Fruit fly (Drosophila melanogaster): Measurements from ENCODE around the gene Graf.

Gene Graf

dm6 chrX:15712409-15712808, 48.1 kb downstream of the Graf start, which contains the start of gene HUWE1 (continued):
- no peak for TF ChIP-seq crol (GFP tag; IDR thresholded peaks at IDR 0.05)
- no peak for TF ChIP-seq CG10321 (GFP tag; IDR thresholded peaks at IDR 0.05)
- TF ChIP-seq Eip74EF (GFP tag; optimal IDR thresholded peaks at IDR 0.05): no peak
- TF ChIP-seq Xrp1 (GFP tag; IDR thresholded peaks at IDR 0.05): no peak
- TF ChIP-seq Ets65A (GFP tag): no peak
- TF ChIP-seq p53 (GFP tag; optimal IDR thresholded peaks at IDR 0.05): no peak
- TF ChIP-seq CG15696 (tag; optimal IDR thresholded peaks at IDR 0.05): no peak
- TF ChIP-seq CoRest (tag; optimal IDR thresholded peaks at IDR 0.05): no peak
- TF ChIP-seq CG11696 (GFP tag; IDR thresholded peaks at IDR 0.05): no peak
- TF ChIP-seq CG7271 (tag; optimal IDR thresholded peaks at IDR 0.05): no peak
- TF ChIP-seq Pdp1 (GFP tag; optimal IDR thresholded peaks at IDR 0.05): no peak
- TF ChIP-seq crc (GFP tag; optimal IDR thresholded peaks at IDR 0.05): no peak
- no peak for TF ChIP-seq ro (GFP tag; IDR thresholded peaks at IDR 0.05)
- TF ChIP-seq al (GFP tag; IDR thresholded peaks at IDR 0.05): no peak
- no peak for TF ChIP-seq CG12155 (GFP tag; optimal IDR thresholded peaks at IDR 0.05)
- no peak for TF ChIP-seq Lpt (GFP tag; optimal IDR thresholded peaks at IDR 0.05)
- no peak for TF ChIP-seq esg (GFP tag; conservative IDR thresholded peaks at IDR 0.05)
- no peak for TF ChIP-seq kni (GFP tag; optimal IDR thresholded peaks at IDR 0.05)
- TF ChIP-seq gro (GFP tag; optimal IDR thresholded peaks at IDR 0.05): peak; percentile 28
- no peak for TF ChIP-seq H15 (GFP tag; IDR thresholded peaks at IDR 0.05)
- no peak for TF ChIP-seq scrt (GFP tag; optimal IDR thresholded peaks at IDR 0.05)
- no peak for TF ChIP-seq H2.0 (GFP tag; IDR thresholded peaks at IDR 0.05)
- TF ChIP-seq Adf1 (GFP tag; IDR thresholded peaks at IDR 0.05): no peak
- TF ChIP-seq CG18476 (GFP tag; optimal IDR thresholded peaks at IDR 0.05): no peak
- no peak for TF ChIP-seq kah (GFP tag; optimal IDR thresholded peaks at IDR 0.05)
- TF ChIP-seq tgo (GFP tag; IDR thresholded peaks at IDR 0.05): no peak
- TF ChIP-seq btn (GFP tag; optimal IDR thresholded peaks at IDR 0.05): no peak
- no peak for TF ChIP-seq dati (GFP tag; IDR thresholded peaks at IDR 0.05)
- no peak for TF ChIP-seq fd3F (GFP tag; optimal IDR thresholded peaks at IDR 0.05)
- no peak for TF ChIP-seq ranshi (GFP tag; IDR thresholded peaks at IDR 0.05)
- peak; percentile 85 for TF ChIP-seq CG34224 (GFP tag; IDR thresholded peaks at IDR 0.05; ENCODE audit: partially characterized antibody)
- TF ChIP-seq CG7786 (GFP tag; optimal IDR thresholded peaks at IDR 0.05): peak; percentile 14
- no peak for TF ChIP-seq CG13424 (tag; optimal IDR thresholded peaks at IDR 0.05)
- TF ChIP-seq sc (optimal IDR thresholded peaks at IDR 0.05): no peak
- TF ChIP-seq sc (GFP tag; optimal IDR thresholded peaks at IDR 0.05): no peak
- TF ChIP-seq CG8359 (GFP tag; optimal IDR thresholded peaks at IDR 0.05; ENCODE audit: borderline replicate concordance): no peak
- TF ChIP-seq Dek (tag; optimal IDR thresholded peaks at IDR 0.05): no peak
- no peak for TF ChIP-seq Nf-YC (tag; optimal IDR thresholded peaks at IDR 0.05)
- TF ChIP-seq CG17829 (tag; optimal IDR thresholded peaks at IDR 0.05): peak; percentile 45
- TF ChIP-seq eve (GFP tag; optimal IDR thresholded peaks at IDR 0.05): no peak
- TF ChIP-seq CG11093 (GFP tag; IDR thresholded peaks at IDR 0.05): no peak
- no peak for TF ChIP-seq CG31441 (GFP tag; IDR thresholded peaks at IDR 0.05)
- no peak for TF ChIP-seq az2 (GFP tag; optimal IDR thresholded peaks at IDR 0.05)
- TF ChIP-seq CG13894 (tag; optimal IDR thresholded peaks at IDR 0.05): no peak
- peak; percentile 30 for TF ChIP-seq mam (GFP tag; optimal IDR thresholded peaks at IDR 0.05)
- TF ChIP-seq Sry-δ (GFP tag; optimal IDR thresholded peaks at IDR 0.05): peak; percentile 85
- TF ChIP-seq CG9437 (GFP tag; optimal IDR thresholded peaks at IDR 0.05): no peak
- TF ChIP-seq CG12744 (GFP tag; optimal IDR thresholded peaks at IDR 0.05): no peak
- no peak for TF ChIP-seq Antp (GFP tag; optimal IDR thresholded peaks at IDR 0.05)
- no peak for TF ChIP-seq shn (GFP tag; optimal IDR thresholded peaks at IDR 0.05)
- peak; percentile 69 for TF ChIP-seq CG15601 (tag; optimal IDR thresholded peaks at IDR 0.05)
- peak; percentile 32 for TF ChIP-seq nom (GFP tag; optimal IDR thresholded peaks at IDR 0.05)
- TF ChIP-seq usp (GFP tag; optimal IDR thresholded peaks at IDR 0.05): no peak
